Fruit fly (Drosophila melanogaster): Measurements from ENCODE around the gene CG33509.

CG33509 gene

dm6 chr2L:21062611-21063010 lies 23.7 kb downstream of the CG33509 start (continued):
- TF ChIP-seq ATbp (GFP tag; optimal IDR thresholded peaks at IDR 0.05): peak; percentile 8
- peak; percentile 0 for TF ChIP-seq BtbVII (GFP tag; optimal IDR thresholded peaks at IDR 0.05)
- peak; percentile 55; the same call in 1 of the 2 replicates for TF ChIP-seq vvl (GFP tag; IDR thresholded peaks at IDR 0.05)
- TF ChIP-seq Awh (GFP tag; IDR thresholded peaks at IDR 0.05): peak; percentile 46; the same call in 1 of the 2 replicates

dm6 chr2L:21061591-21061990 lies 24.7 kb downstream of the CG33509 start:
- TF ChIP-seq CG11504 (tag; optimal IDR thresholded peaks at IDR 0.05) (no peak), CG15696 (tag; optimal IDR thresholded peaks at IDR 0.05) (no peak), CG9876 (GFP tag; optimal IDR thresholded peaks at IDR 0.05) (no peak), CG3847 (GFP tag; IDR thresholded peaks at IDR 0.05) (no peak), CG3726 (GFP tag; IDR thresholded peaks at IDR 0.05) (no peak), CG8388 (GFP tag; optimal IDR thresholded peaks at IDR 0.05) (no peak), CG7357 (GFP tag; IDR thresholded peaks at IDR 0.05) (no peak), Awh (GFP tag; IDR thresholded peaks at IDR 0.05) (no peak), CG10543 (GFP tag; optimal IDR thresholded peaks at IDR 0.05) (no peak), CG9797 (GFP tag; optimal IDR thresholded peaks at IDR 0.05) (no peak), tgo (GFP tag; IDR thresholded peaks at IDR 0.05) (no peak), CG10431 (GFP tag; optimal IDR thresholded peaks at IDR 0.05) (no peak), org-1 (GFP tag; optimal IDR thresholded peaks at IDR 0.05) (no peak)

dm6 chr2L:21053623-21054022 lies 32.7 kb downstream of the CG33509 start:
- no peak for TF ChIP-seq sens-2 (GFP tag; IDR thresholded peaks at IDR 0.05)
- TF ChIP-seq HLH54F (GFP tag; optimal IDR thresholded peaks at IDR 0.05): no peak
- no peak for TF ChIP-seq CG12219 (GFP tag; optimal IDR thresholded peaks at IDR 0.05)
- TF ChIP-seq Adf1 (GFP tag; IDR thresholded peaks at IDR 0.05): no peak
- TF ChIP-seq sisA (GFP tag; IDR thresholded peaks at IDR 0.05): no peak
- no peak for TF ChIP-seq CG4854 (GFP tag; optimal IDR thresholded peaks at IDR 0.05)
- no peak for TF ChIP-seq CG10654 (GFP tag; optimal IDR thresholded peaks at IDR 0.05)
- TF ChIP-seq zen2 (GFP tag; IDR thresholded peaks at IDR 0.05; ENCODE audit: partially characterized antibody): no peak
- TF ChIP-seq Drgx (GFP tag; IDR thresholded peaks at IDR 0.05): no peak
- TF ChIP-seq caup (GFP tag; optimal IDR thresholded peaks at IDR 0.05; ENCODE audit: severe bottlenecking): peak; percentile 1
- no peak for TF ChIP-seq bbx (GFP tag; IDR thresholded peaks at IDR 0.05; ENCODE audit: partially characterized antibody)
- TF ChIP-seq phol (tag; optimal IDR thresholded peaks at IDR 0.05): no peak
- TF ChIP-seq prd (optimal IDR thresholded peaks at IDR 0.05): no peak
- TF ChIP-seq prd (GFP tag; IDR thresholded peaks at IDR 0.05): no peak
- TF ChIP-seq grn (GFP tag; optimal IDR thresholded peaks at IDR 0.05): peak; percentile 33
- TF ChIP-seq CG10543 (GFP tag; optimal IDR thresholded peaks at IDR 0.05): peak; percentile 30
- no peak for TF ChIP-seq gce (GFP tag; IDR thresholded peaks at IDR 0.05)
- TF ChIP-seq crol (GFP tag; IDR thresholded peaks at IDR 0.05): peak; percentile 43; the same call in 1 of the 2 replicates
- no peak for TF ChIP-seq CG17328 (GFP tag; IDR thresholded peaks at IDR 0.05)
- no peak for TF ChIP-seq Kr (GFP tag; optimal IDR thresholded peaks at IDR 0.05)
- TF ChIP-seq CG8290 (GFP tag; optimal IDR thresholded peaks at IDR 0.05): no peak
- TF ChIP-seq CG8290 (tag; optimal IDR thresholded peaks at IDR 0.05): no peak
- peak; percentile 34; the same call in 1 of the 3 replicates for TF ChIP-seq Aef1 (GFP tag; IDR thresholded peaks at IDR 0.05)
- TF ChIP-seq vvl (GFP tag; IDR thresholded peaks at IDR 0.05): no peak
- TF ChIP-seq CG33557 (GFP tag; optimal IDR thresholded peaks at IDR 0.05): no peak
- TF ChIP-seq CG34376 (GFP tag; optimal IDR thresholded peaks at IDR 0.05): peak; percentile 34
- TF ChIP-seq sug (tag; optimal IDR thresholded peaks at IDR 0.05): peak; percentile 71
- TF ChIP-seq CG7357 (GFP tag; IDR thresholded peaks at IDR 0.05): no peak
- TF ChIP-seq emc (GFP tag; optimal IDR thresholded peaks at IDR 0.05): no peak
- TF ChIP-seq CrebB (tag; optimal IDR thresholded peaks at IDR 0.05): no peak
- no peak for TF ChIP-seq lov (optimal IDR thresholded peaks at IDR 0.05)
- TF ChIP-seq lov (GFP tag; IDR thresholded peaks at IDR 0.05): no peak
- TF ChIP-seq eyg (GFP tag; optimal IDR thresholded peaks at IDR 0.05): no peak
- TF ChIP-seq NK7.1 (GFP tag; optimal IDR thresholded peaks at IDR 0.05): no peak
- TF ChIP-seq bowl (GFP tag; IDR thresholded peaks at IDR 0.05): no peak
- no peak for TF ChIP-seq NFAT (GFP tag; IDR thresholded peaks at IDR 0.05)
- no peak for TF ChIP-seq CG1792 (GFP tag; optimal IDR thresholded peaks at IDR 0.05)
